Worm (Caenorhabditis elegans) whole organism, L3 larva: ENCODE results near the gene C27H6.8.

ENCODE experiments used
- ZK546.5 ChIP-seq: sonication (generic microtip); optimal IDR thresholded peaks from 2 replicates; lab custom pipeline; 2017; ENCODE audit warnings: missing biosample characterization, missing genetic modification characterization
- aly-2 ChIP-seq: fragments of 150-350 bp; optimal IDR thresholded peaks from 2 replicates; lab custom pipeline; 2014; ENCODE audit warnings: missing biosample characterization, missing genetic modification characterization
- ama-1 ChIP-seq: fragments of 150-350 bp; optimal IDR thresholded peaks from 2 replicates; lab custom pipeline; 2018
- ceh-16 ChIP-seq: sonication (generic microtip); optimal IDR thresholded peaks from 2 replicates; lab custom pipeline; 2017; ENCODE audit warnings: missing biosample characterization, missing genetic modification characterization
- ceh-28 ChIP-seq: fragments of 150-350 bp; optimal IDR thresholded peaks from 2 replicates; lab custom pipeline; 2014; ENCODE audit warnings: missing biosample characterization, missing genetic modification reagents, missing genetic modification characterization
- ceh-9 ChIP-seq: sonication (generic microtip); optimal IDR thresholded peaks from 2 replicates; lab custom pipeline; 2018; ENCODE audit warnings: missing biosample characterization, missing genetic modification characterization
- daf-12 ChIP-seq: fragments of 150-350 bp; optimal IDR thresholded peaks from 2 replicates; lab custom pipeline; 2014; ENCODE audit warnings: missing biosample characterization, missing genetic modification reagents, missing genetic modification characterization
- egl-27 ChIP-seq: sonication (generic microtip); optimal IDR thresholded peaks from 4 replicates; lab custom pipeline; 2017; ENCODE audit warnings: missing biosample characterization, missing genetic modification reagents, missing genetic modification characterization
- egl-5 ChIP-seq: fragments of 150-350 bp; optimal IDR thresholded peaks from 2 replicates; lab custom pipeline; 2017; ENCODE audit warnings: missing biosample characterization, missing genetic modification reagents, missing genetic modification characterization, inconsistent platforms
- elt-1 ChIP-seq: fragments of 150-350 bp; optimal IDR thresholded peaks from 2 replicates; lab custom pipeline; 2014; ENCODE audit warnings: missing biosample characterization, missing genetic modification characterization
- elt-2 ChIP-seq: sonication (generic microtip); optimal IDR thresholded peaks from 2 replicates; lab custom pipeline; 2016; ENCODE audit warnings: missing genetic modification reagents, mild to moderate bottlenecking, missing genetic modification characterization, missing compliant biosample characterization
- elt-3 ChIP-seq, 3 experiments: fragments of 150-350 bp in 1 of 3; sonication (generic microtip) in 2 of 3; optimal IDR thresholded peaks; 2 replicates in 2 of 3; 4 replicates in 1 of 3; lab custom pipeline; 2014 to 2017; ENCODE audit warnings: missing biosample characterization in 3 of 3, missing genetic modification characterization in 3 of 3
- fkh-10 ChIP-seq: sonication (generic microtip); optimal IDR thresholded peaks from 2 replicates; lab custom pipeline; 2017; ENCODE audit warnings: missing biosample characterization, missing genetic modification reagents, missing genetic modification characterization
- fkh-2 ChIP-seq: fragments of 150-350 bp; optimal IDR thresholded peaks from 2 replicates; lab custom pipeline; 2014; ENCODE audit warnings: missing biosample characterization, missing genetic modification reagents, missing genetic modification characterization
- fos-1 ChIP-seq: fragments of 150-350 bp; optimal IDR thresholded peaks from 2 replicates; lab custom pipeline; 2014; ENCODE audit warnings: missing biosample characterization, missing genetic modification characterization
- hmg-11 ChIP-seq: sonication (generic microtip); optimal IDR thresholded peaks from 2 replicates; lab custom pipeline; 2016; ENCODE audit warnings: missing genetic modification characterization, missing compliant biosample characterization
- lsy-12 ChIP-seq: sonication (generic microtip); optimal IDR thresholded peaks from 2 replicates; lab custom pipeline; 2016; ENCODE audit warnings: mild to moderate bottlenecking, missing genetic modification characterization, missing compliant biosample characterization
- nfya-1 ChIP-seq: sonication (generic microtip); optimal IDR thresholded peaks from 2 replicates; lab custom pipeline; 2017; ENCODE audit warnings: missing genetic modification characterization, mild to moderate bottlenecking, missing compliant biosample characterization, antibody characterized with exemption, moderate library complexity; ENCODE audit not compliant: insufficient read depth
- nhr-11 ChIP-seq: fragments of 150-350 bp; optimal IDR thresholded peaks from 2 replicates; lab custom pipeline; 2014; ENCODE audit warnings: missing biosample characterization, missing genetic modification characterization
- nhr-12 ChIP-seq: fragments of 150-350 bp; optimal IDR thresholded peaks from 2 replicates; lab custom pipeline; 2014; ENCODE audit warnings: missing biosample characterization, missing genetic modification characterization
- nhr-237 ChIP-seq: fragments of 150-350 bp; optimal IDR thresholded peaks from 2 replicates; lab custom pipeline; 2014; ENCODE audit warnings: missing biosample characterization, missing genetic modification characterization
- nhr-25 ChIP-seq: sonication (generic microtip); optimal IDR thresholded peaks from 2 replicates; lab custom pipeline; 2017; ENCODE audit warnings: missing biosample characterization, missing genetic modification characterization
- nhr-28 ChIP-seq: fragments of 150-350 bp; optimal IDR thresholded peaks from 2 replicates; lab custom pipeline; 2014; ENCODE audit warnings: missing biosample characterization, missing genetic modification characterization
- nhr-67 ChIP-seq: fragments of 150-350 bp; optimal IDR thresholded peaks from 2 replicates; lab custom pipeline; 2014; ENCODE audit warnings: missing biosample characterization, missing genetic modification characterization
- nhr-77 ChIP-seq: fragments of 150-350 bp; optimal IDR thresholded peaks from 2 replicates; lab custom pipeline; 2014; ENCODE audit warnings: missing biosample characterization, missing genetic modification characterization
- pha-4 ChIP-seq: fragments of 150-350 bp; optimal IDR thresholded peaks from 2 replicates; lab custom pipeline; 2014; ENCODE audit warnings: missing biosample characterization, missing genetic modification reagents, missing genetic modification characterization
- pqm-1 ChIP-seq: fragments of 150-350 bp; optimal IDR thresholded peaks from 2 replicates; lab custom pipeline; 2017; ENCODE audit warnings: missing biosample characterization, missing genetic modification characterization, inconsistent platforms
- sea-2 ChIP-seq: fragments of 150-350 bp; sonication (generic microtip); optimal IDR thresholded peaks from 4 replicates; lab custom pipeline; 2014; ENCODE audit warnings: missing biosample characterization, missing genetic modification reagents, missing genetic modification characterization
- unc-39 ChIP-seq: sonication (generic microtip); optimal IDR thresholded peaks from 4 replicates; lab custom pipeline; 2017; ENCODE audit warnings: missing biosample characterization, missing genetic modification characterization
- unc-62 ChIP-seq: fragments of 150-350 bp; sonication (generic microtip); optimal IDR thresholded peaks from 4 replicates; lab custom pipeline; 2014; ENCODE audit warnings: missing biosample characterization, missing genetic modification reagents, missing genetic modification characterization
- zag-1 ChIP-seq: fragments of 150-350 bp; optimal IDR thresholded peaks from 2 replicates; lab custom pipeline; 2014; ENCODE audit warnings: missing biosample characterization, missing genetic modification characterization
- ztf-11 ChIP-seq: fragments of 150-350 bp; optimal IDR thresholded peaks from 2 replicates; lab custom pipeline; 2014; ENCODE audit warnings: missing biosample characterization, missing genetic modification characterization

C27H6.8 gene

DNA sequence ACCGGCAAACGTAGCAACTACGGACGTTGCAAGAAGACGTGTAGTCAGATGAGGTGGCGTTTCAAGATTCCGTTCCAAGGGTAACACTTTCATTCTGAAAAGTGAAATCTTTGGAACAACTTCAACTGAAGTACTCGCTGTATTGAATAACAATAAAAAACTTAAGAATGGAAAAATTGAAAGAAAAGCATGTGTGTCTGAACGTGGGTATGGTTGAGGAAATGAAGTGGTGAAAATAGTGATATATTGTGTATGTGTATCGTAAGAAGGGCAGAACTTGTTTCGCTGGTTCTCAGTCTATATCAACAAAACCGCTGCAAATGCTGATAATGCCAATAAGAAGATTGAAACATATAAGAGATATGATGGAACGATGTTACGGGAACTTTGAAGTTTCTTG, 8.2 kb upstream of the C27H6.8 start, which contains the start of gene K08H10.6:
Gene K08H10.6, minus strand, starts transcription at position 101 of the 400 bp plus-strand sequence.
- no peak for TF ChIP-seq nhr-237 (tag; lab: Kevin White, UChicago)
- no peak for TF ChIP-seq elt-2 (tag; lab: Kevin White, UChicago)
- TF ChIP-seq ZK546.5 (tag; lab: Kevin White, UChicago): no peak
- TF ChIP-seq nhr-28 (tag; lab: Kevin White, UChicago): no peak
- no peak for TF ChIP-seq fkh-10
- TF ChIP-seq egl-27 (tag; lab: Kevin White, UChicago): no peak
- no peak for TF ChIP-seq pqm-1 (tag; lab: Kevin White, UChicago)

DNA sequence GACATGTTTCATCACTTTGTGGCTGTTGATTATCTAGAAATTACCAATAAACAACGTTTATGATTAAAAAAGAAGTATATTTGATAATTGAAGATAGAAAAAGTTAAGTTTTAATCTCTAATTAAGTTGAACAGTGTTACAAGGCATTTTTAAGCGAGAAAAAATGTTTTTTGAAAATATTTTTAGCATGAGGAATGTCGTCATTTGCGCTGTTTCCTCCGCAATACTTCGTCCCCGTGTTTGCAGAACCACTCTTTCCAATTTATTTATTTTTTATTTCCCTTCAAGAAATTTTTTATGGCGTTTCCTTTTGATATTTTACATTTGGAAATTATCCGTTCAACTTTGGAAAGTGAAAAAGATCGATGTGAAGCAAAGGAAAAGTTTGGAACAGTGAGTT, 4.0 kb upstream of the C27H6.8 start, which contains the start of the genes rde-1 and trpp-6:
Gene rde-1, minus strand, starts transcription at position 33 of the 400 bp plus-strand sequence.
Gene trpp-6, plus strand, starts transcription at position 286 of the 400 bp plus-strand sequence.
- peak; percentile 23 for TF ChIP-seq nfya-1 (tag; lab: Kevin White, UChicago)
- peak; percentile 37 for TF ChIP-seq hmg-11
- no peak for TF ChIP-seq lsy-12
- TF ChIP-seq, all 47 proteins: peak for 2

DNA sequence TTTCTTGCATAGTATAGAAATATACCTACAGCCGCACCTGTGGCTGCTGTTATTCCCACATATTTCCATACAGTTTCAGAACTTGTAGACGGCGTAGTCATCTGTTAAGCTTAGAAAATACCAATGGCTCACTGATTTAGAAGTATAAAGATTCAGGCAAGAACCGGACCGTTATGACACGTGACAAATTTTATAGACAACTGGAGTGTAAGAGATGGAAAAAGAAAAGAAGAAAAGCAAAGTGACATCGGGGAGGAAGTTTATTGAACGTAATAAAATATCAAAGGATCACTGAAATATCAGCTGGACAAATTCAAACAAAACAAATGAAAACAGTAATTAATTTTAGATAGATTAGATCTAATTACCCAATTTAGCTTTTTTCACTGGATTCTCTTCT, 1.4 kb downstream of the C27H6.8 start, which contains the start of gene rmd-2:
Gene rmd-2, minus strand, starts transcription at position 101 of the 400 bp plus-strand sequence.
- TF ChIP-seq daf-12 (tag; lab: Kevin White, UChicago): no peak
- no peak for TF ChIP-seq fkh-2 (tag; lab: Kevin White, UChicago)
- TF ChIP-seq nhr-77 (tag; lab: Kevin White, UChicago): no peak
- no peak for TF ChIP-seq nhr-25 (tag; lab: Kevin White, UChicago)
- no peak for TF ChIP-seq nhr-28 (tag; lab: Kevin White, UChicago)
- no peak for TF ChIP-seq fos-1 (tag; lab: Kevin White, UChicago)
- no peak for TF ChIP-seq unc-62 (GFP tag; lab: Kevin White, UChicago)
- TF ChIP-seq elt-3 (tag; optimal IDR thresholded peaks at IDR 0.05; lab: Kevin White, UChicago): no peak
- TF ChIP-seq egl-27 (tag; lab: Kevin White, UChicago): no peak
- TF ChIP-seq nhr-237 (tag; lab: Kevin White, UChicago): no peak
- TF ChIP-seq ztf-11 (tag; lab: Kevin White, UChicago): no peak
- no peak for TF ChIP-seq nhr-67 (tag; lab: Kevin White, UChicago)
- TF ChIP-seq ceh-9 (tag; lab: Kevin White, UChicago): no peak

DNA sequence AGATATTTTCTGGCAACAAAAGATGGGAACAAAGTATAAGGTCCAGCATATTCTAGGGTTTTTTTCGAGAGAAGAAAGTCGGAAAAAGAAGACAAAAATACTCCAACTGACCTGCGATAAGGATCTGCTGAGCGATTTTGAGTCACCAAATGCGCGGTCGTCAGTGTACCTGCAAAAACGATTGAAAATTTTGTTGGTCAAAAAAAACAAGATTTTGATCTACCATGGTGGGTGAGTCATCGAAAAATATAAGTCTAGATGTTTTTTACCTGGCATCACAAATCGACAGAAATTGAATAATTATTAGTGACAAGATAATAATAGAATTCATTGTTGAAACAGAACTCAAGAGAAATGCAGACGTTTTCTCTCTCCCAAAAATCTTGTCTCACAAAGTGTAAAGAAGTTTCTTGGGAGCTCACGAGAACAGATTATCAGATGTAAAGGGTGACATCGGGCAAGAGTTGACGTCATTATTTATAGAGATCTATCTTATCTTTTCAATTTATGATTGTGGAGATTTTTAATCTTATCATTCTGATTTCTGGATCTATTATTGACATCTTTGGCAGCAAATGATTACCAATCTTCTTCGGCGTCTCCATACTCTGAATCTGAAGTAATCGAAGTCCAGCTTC, 2.2 kb downstream of the C27H6.8 start:
- TF ChIP-seq elt-1: peak; percentile 48
- TF ChIP-seq ceh-9 (tag; lab: Kevin White, UChicago): no peak

DNA sequence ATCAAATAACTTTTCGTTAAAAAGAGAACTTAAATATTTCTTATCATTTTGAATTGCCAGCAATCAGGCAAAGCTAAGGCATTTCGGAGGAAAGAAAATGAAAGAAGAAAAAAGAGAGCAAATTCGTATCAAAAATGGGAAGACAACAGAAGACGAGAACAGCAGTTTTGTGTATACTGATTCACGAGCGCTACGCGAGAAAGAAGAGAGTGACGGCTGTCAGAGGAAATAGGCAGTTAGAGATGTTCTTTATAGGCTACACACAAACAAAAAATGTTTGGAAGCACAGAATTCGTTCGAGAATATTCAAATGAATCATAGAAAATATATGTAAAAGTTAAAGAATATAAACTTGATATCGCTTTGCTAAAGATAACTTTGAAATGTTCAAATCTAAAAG, 2.8 kb downstream of the C27H6.8 start:
- TF ChIP-seq egl-27 (tag; lab: Kevin White, UChicago) (no peak), zag-1 (tag; lab: Kevin White, UChicago) (no peak), ceh-28 (tag; lab: Kevin White, UChicago) (no peak), elt-2 (tag; lab: Kevin White, UChicago) (peak; percentile 67), nhr-67 (tag; lab: Kevin White, UChicago) (no peak), pha-4 (peak; percentile 45), elt-1 (no peak), nfya-1 (tag; lab: Kevin White, UChicago) (peak; percentile 45), pqm-1 (tag; lab: Kevin White, UChicago) (peak; percentile 60), unc-39 (no peak), nhr-11 (peak; percentile 75), hmg-11 (peak; percentile 3), sea-2 (GFP tag; lab: Kevin White, UChicago) (no peak)

DNA sequence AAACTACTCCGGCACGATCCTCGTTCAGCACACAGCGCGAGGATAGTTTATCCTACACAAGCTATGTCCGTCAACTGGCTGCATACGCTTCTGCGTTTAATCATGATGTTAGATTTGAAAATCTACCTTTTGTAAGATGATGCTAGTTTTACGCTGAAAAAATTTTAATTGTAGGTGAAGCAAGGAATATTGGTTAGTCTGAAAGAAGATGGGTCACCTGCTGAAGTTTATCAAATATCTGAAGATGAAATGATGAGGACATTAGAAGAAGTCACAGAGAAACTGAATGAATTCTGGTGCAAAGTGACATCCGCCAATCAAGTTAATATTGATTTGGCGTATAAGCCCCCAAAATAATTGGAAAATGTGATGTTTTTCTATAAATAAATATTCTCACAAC, 4.1 kb downstream of the C27H6.8 start:
- TF ChIP-seq aly-2 (tag; lab: Kevin White, UChicago) (no peak), ceh-16 (tag; lab: Kevin White, UChicago) (no peak), nhr-12 (tag; lab: Kevin White, UChicago) (no peak), egl-5 (tag; lab: Kevin White, UChicago) (no peak), nhr-77 (tag; lab: Kevin White, UChicago) (no peak), ama-1 (peak; percentile 39), elt-2 (tag; lab: Kevin White, UChicago) (peak; percentile 15), fkh-2 (tag; lab: Kevin White, UChicago) (no peak), nfya-1 (tag; lab: Kevin White, UChicago) (no peak)
